Worm (Caenorhabditis elegans) whole organism, young adult: ENCODE measurements around the gene melo-3.

Experiments
- B0019.2 ChIP-seq: fragments of 200-800 bp; sonication (Bioruptor generic); conservative IDR thresholded peaks from 2 replicates; pipeline ENCODE4 v1.3.6; 2022; ENCODE audit warnings: missing genetic modification reagents, missing genetic modification characterization, missing compliant biosample characterization
- D2030.7 ChIP-seq: fragments of 200-800 bp; sonication (Bioruptor generic); IDR thresholded peaks from 2 replicates; pipeline ENCODE4 v1.3.6; 2022; ENCODE audit warnings: missing genetic modification reagents, missing genetic modification characterization, missing compliant biosample characterization
- F52B5.7 ChIP-seq: sonication (generic microtip); optimal IDR thresholded peaks from 2 replicates; lab custom pipeline; 2016; ENCODE audit warnings: mild to moderate bottlenecking, missing genetic modification characterization, missing compliant biosample characterization
- F57C9.4 ChIP-seq: sonication (generic microtip); optimal IDR thresholded peaks from 2 replicates; lab custom pipeline; 2017; ENCODE audit warnings: mild to moderate bottlenecking, missing genetic modification characterization, missing compliant biosample characterization
- K12H6.12 ChIP-seq: fragments of 200-800 bp; sonication (Bioruptor generic); optimal IDR thresholded peaks from 2 replicates; lab custom pipeline; 2018; ENCODE audit warnings: mild to moderate bottlenecking, missing genetic modification characterization, missing compliant biosample characterization
- T26A5.8 ChIP-seq: sonication (generic microtip); optimal IDR thresholded peaks from 2 replicates; lab custom pipeline; 2016; ENCODE audit warnings: missing genetic modification characterization, missing compliant biosample characterization
- Y53F4B.3 ChIP-seq: fragments of 200-800 bp; sonication (Bioruptor generic); IDR thresholded peaks from 2 replicates; pipeline ENCODE4 v1.3.6; 2022; ENCODE audit warnings: missing genetic modification reagents, missing genetic modification characterization, missing compliant biosample characterization
- Y56A3A.18 ChIP-seq: fragments of 200-800 bp; sonication (Bioruptor generic); IDR thresholded peaks from 2 replicates; pipeline ENCODE4 v1.3.6; 2022; ENCODE audit warnings: missing genetic modification reagents, missing genetic modification characterization, missing compliant biosample characterization
- athp-1 ChIP-seq: sonication (generic microtip); optimal IDR thresholded peaks from 2 replicates; lab custom pipeline; 2017; ENCODE audit warnings: mild to moderate bottlenecking, missing genetic modification characterization, missing compliant biosample characterization
- cebp-1 ChIP-seq, 2 experiments: fragments of 200-800 bp in 1 of 2; sonication (Bioruptor generic) in 1 of 2; sonication (generic microtip) in 1 of 2; IDR thresholded peaks in 1 of 2; optimal IDR thresholded peaks in 1 of 2; 2 replicates each; pipeline versions ENCODE4 v1.3.6 to Lab custom; 2017 to 2022; ENCODE audit warnings: missing compliant biosample characterization in 2 of 2, missing genetic modification characterization in 2 of 2, mild to moderate bottlenecking in 1 of 2, missing genetic modification reagents in 1 of 2, moderate library complexity in 1 of 2
- cebp-2 ChIP-seq: fragments of 200-800 bp; sonication (Bioruptor generic); IDR thresholded peaks from 2 replicates; pipeline ENCODE4 v1.3.6; 2022; ENCODE audit warnings: missing genetic modification characterization, missing compliant biosample characterization
- ceh-27 ChIP-seq: fragments of 200-800 bp; sonication (Bioruptor generic); optimal IDR thresholded peaks from 2 replicates; lab custom pipeline; 2018; ENCODE audit warnings: mild to moderate bottlenecking, missing genetic modification characterization, moderate library complexity, missing compliant biosample characterization
- ceh-58 ChIP-seq: fragments of 200-800 bp; sonication (Bioruptor generic); IDR thresholded peaks from 2 replicates; pipeline ENCODE4 v1.3.6; 2022; ENCODE audit warnings: missing genetic modification characterization, missing compliant biosample characterization
- die-1 ChIP-seq: sonication (generic microtip); optimal IDR thresholded peaks from 2 replicates; lab custom pipeline; 2016; ENCODE audit warnings: missing genotype, mild to moderate bottlenecking, missing genetic modification characterization, missing compliant biosample characterization
- dox-1 ChIP-seq: fragments of 200-800 bp; sonication (Bioruptor generic); IDR thresholded peaks from 2 replicates; pipeline ENCODE4 v1.3.6; 2022; ENCODE audit warnings: missing genetic modification reagents, missing genetic modification characterization, missing compliant biosample characterization
- dpff-1 ChIP-seq: sonication (generic microtip); optimal IDR thresholded peaks from 2 replicates; lab custom pipeline; 2017; ENCODE audit warnings: mild to moderate bottlenecking, missing genetic modification characterization, missing compliant biosample characterization
- dpl-1 ChIP-seq: fragments of 150-350 bp; optimal IDR thresholded peaks from 2 replicates; lab custom pipeline; 2014; ENCODE audit warnings: missing biosample characterization, missing genetic modification reagents, missing genetic modification characterization
- efl-1 ChIP-seq: fragments of 150-350 bp; optimal IDR thresholded peaks from 2 replicates; lab custom pipeline; 2014; ENCODE audit warnings: missing biosample characterization, missing genetic modification reagents, missing genetic modification characterization
- hmg-1.2 ChIP-seq: fragments of 200-800 bp; sonication (Bioruptor generic); IDR thresholded peaks from 2 replicates; pipeline ENCODE4 v1.3.6; 2022; ENCODE audit warnings: missing genetic modification reagents, missing genetic modification characterization, missing compliant biosample characterization
- let-607 ChIP-seq, 2 experiments: fragments of 200-800 bp in 1 of 2; sonication (Bioruptor generic) in 1 of 2; sonication (generic microtip) in 1 of 2; optimal IDR thresholded peaks; 2 replicates each; lab custom pipeline; 2016 to 2018; ENCODE audit warnings: mild to moderate bottlenecking in 2 of 2, missing compliant biosample characterization in 2 of 2, missing genetic modification characterization in 2 of 2, moderate library complexity in 2 of 2, missing genotype in 1 of 2
- lin-26 ChIP-seq: fragments of 200-800 bp; sonication (Bioruptor generic); IDR thresholded peaks from 2 replicates; pipeline ENCODE4 v1.3.6; 2022; ENCODE audit warnings: missing genetic modification reagents, missing genetic modification characterization, missing compliant biosample characterization
- lin-40 ChIP-seq: sonication (generic microtip); optimal IDR thresholded peaks from 2 replicates; lab custom pipeline; 2016; ENCODE audit warnings: missing genetic modification characterization, mild to moderate bottlenecking, missing compliant biosample characterization, missing genotype, missing genetic modification reagents
- lin-54 ChIP-seq: fragments of 200-800 bp; sonication (Bioruptor generic); optimal IDR thresholded peaks from 2 replicates; lab custom pipeline; 2018; ENCODE audit warnings: mild to moderate bottlenecking, missing genetic modification characterization, missing compliant biosample characterization
- madf-10 ChIP-seq: sonication (generic microtip); optimal IDR thresholded peaks from 2 replicates; lab custom pipeline; 2016; ENCODE audit warnings: mild to moderate bottlenecking, missing genetic modification characterization, missing compliant biosample characterization
- nfya-2 ChIP-seq: fragments of 200-800 bp; sonication (Bioruptor generic); IDR thresholded peaks from 2 replicates; pipeline ENCODE4 v1.3.6; 2022; ENCODE audit warnings: missing genetic modification reagents, missing genetic modification characterization, missing compliant biosample characterization
- nhr-179 ChIP-seq: sonication (generic microtip); optimal IDR thresholded peaks from 2 replicates; lab custom pipeline; 2016; ENCODE audit warnings: mild to moderate bottlenecking, missing genetic modification characterization, missing compliant biosample characterization
- pbrm-1 ChIP-seq: fragments of 200-800 bp; sonication (Bioruptor generic); IDR thresholded peaks from 2 replicates; pipeline ENCODE4 v1.3.6; 2022; ENCODE audit warnings: missing genetic modification reagents, missing genetic modification characterization, missing compliant biosample characterization
- pha-4 ChIP-seq: fragments of 150-350 bp; sonication (generic microtip); optimal IDR thresholded peaks from 2 replicates; lab custom pipeline; 2014; ENCODE audit warnings: missing biosample characterization, missing genetic modification reagents, missing genetic modification characterization
- rcor-1 ChIP-seq: fragments of 200-800 bp; sonication (Bioruptor generic); IDR thresholded peaks from 2 replicates; pipeline ENCODE4 v1.3.6; 2022; ENCODE audit warnings: missing genetic modification reagents, missing genetic modification characterization, missing compliant biosample characterization
- rec-8 ChIP-seq, 2 experiments: sonication (generic microtip); optimal IDR thresholded peaks; 2 replicates each; lab custom pipeline; 2016; ENCODE audit warnings: mild to moderate bottlenecking in 2 of 2, missing genetic modification characterization in 2 of 2, missing genetic modification reagents in 2 of 2, missing genotype in 2 of 2, missing biosample characterization in 1 of 2, missing compliant biosample characterization in 1 of 2, moderate library complexity in 1 of 2
- rpc-1 ChIP-seq, 2 experiments: fragments of 150-350 bp in 1 of 2; sonication (generic microtip) in 1 of 2; optimal IDR thresholded peaks; 2 replicates each; lab custom pipeline; 2014 to 2018; ENCODE audit warnings: missing biosample characterization in 1 of 2, missing genetic modification characterization in 1 of 2, missing genetic modification reagents in 1 of 2, missing genotype in 1 of 2
- snpc-1.1 ChIP-seq: sonication (generic microtip); optimal IDR thresholded peaks from 2 replicates; lab custom pipeline; 2017; ENCODE audit warnings: missing genetic modification characterization, mild to moderate bottlenecking, missing compliant biosample characterization, antibody characterized with exemption, moderate library complexity, missing genotype, missing genetic modification reagents; ENCODE audit not compliant: insufficient read depth
- snpc-3.4 ChIP-seq: sonication (generic microtip); optimal IDR thresholded peaks from 2 replicates; lab custom pipeline; 2017; ENCODE audit warnings: missing genetic modification characterization, mild to moderate bottlenecking, missing compliant biosample characterization, antibody characterized with exemption, moderate library complexity, missing genotype, missing genetic modification reagents
- snpc-4 ChIP-seq, 5 experiments: fragments of 150-350 bp in 1 of 5; sonication (generic microtip) in 4 of 5; optimal IDR thresholded peaks; 2 replicates each; lab custom pipeline; 2014 to 2018; ENCODE audit warnings: missing genetic modification characterization in 5 of 5, missing biosample characterization in 3 of 5, antibody characterized with exemption in 2 of 5, mild to moderate bottlenecking in 2 of 5, missing compliant biosample characterization in 2 of 5, missing genotype in 2 of 5, moderate library complexity in 2 of 5, missing genetic modification reagents in 1 of 5
- sptf-2 ChIP-seq: fragments of 200-800 bp; sonication (Bioruptor generic); optimal IDR thresholded peaks from 2 replicates; lab custom pipeline; 2018; ENCODE audit warnings: mild to moderate bottlenecking, missing genetic modification characterization, missing compliant biosample characterization
- unc-62 ChIP-seq: fragments of 150-350 bp; optimal IDR thresholded peaks from 2 replicates; lab custom pipeline; 2014; ENCODE audit warnings: missing biosample characterization, missing genetic modification reagents, missing genetic modification characterization
- xnd-1 ChIP-seq: sonication (generic microtip); optimal IDR thresholded peaks from 2 replicates; lab custom pipeline; 2016; ENCODE audit warnings: missing genotype, missing genetic modification reagents, missing genetic modification characterization, missing compliant biosample characterization

The melo-3 gene

DNA sequence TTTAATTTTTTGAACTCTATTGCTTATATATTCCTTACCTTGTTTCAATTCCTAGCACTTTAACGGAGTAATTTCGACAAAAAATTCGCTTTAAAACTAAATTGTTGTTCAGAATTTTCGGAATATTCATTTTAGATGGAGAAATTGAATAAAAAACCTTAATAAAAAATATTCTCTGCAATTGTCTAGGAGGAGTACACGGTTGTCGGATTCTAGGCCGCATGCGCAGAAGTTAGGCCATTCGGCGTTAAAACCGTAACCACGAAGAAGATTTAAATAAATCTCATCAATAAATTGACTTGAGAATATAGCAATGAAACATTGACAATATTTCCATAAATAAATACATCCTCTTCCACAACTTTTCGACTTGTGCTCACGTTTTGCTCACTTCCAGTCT, 45.6 kb upstream of the melo-3 start, which contains the start of the genes C01G10.10 and C01G10.9 (continued):
- TF ChIP-seq dpl-1 (GFP tag; lab: Kevin White, UChicago): no peak
- TF ChIP-seq pbrm-1 (GFP tag; lab: Robert Waterston, UW): no peak
- peak in 1 of 2 experiments; percentile 54 for TF ChIP-seq let-607 (tag; optimal IDR thresholded peaks at IDR 0.05; lab: Kevin White, UChicago)
- TF ChIP-seq xnd-1 (tag; lab: Kevin White, UChicago): no peak
- TF ChIP-seq snpc-1.1 (tag; lab: Kevin White, UChicago): no peak
- TF ChIP-seq snpc-3.4 (tag; lab: Kevin White, UChicago): peak; percentile 18
- peak; percentile 28 to 34 for TF ChIP-seq rec-8 (tag; optimal IDR thresholded peaks at IDR 0.05; lab: Kevin White, UChicago)
- TF ChIP-seq lin-54 (GFP tag; lab: Kevin White, UChicago): peak; percentile 50
- no peak for TF ChIP-seq snpc-4 (GFP tag; optimal IDR thresholded peaks at IDR 0.05; lab: Kevin White, UChicago)
- TF ChIP-seq snpc-4 (tag; optimal IDR thresholded peaks at IDR 0.05; lab: Kevin White, UChicago): peak in 2 of 4 experiments; percentile 32 to 54
- no peak for TF ChIP-seq nhr-179 (tag; lab: Kevin White, UChicago)
- TF ChIP-seq, all 124 proteins: peak for 22

DNA sequence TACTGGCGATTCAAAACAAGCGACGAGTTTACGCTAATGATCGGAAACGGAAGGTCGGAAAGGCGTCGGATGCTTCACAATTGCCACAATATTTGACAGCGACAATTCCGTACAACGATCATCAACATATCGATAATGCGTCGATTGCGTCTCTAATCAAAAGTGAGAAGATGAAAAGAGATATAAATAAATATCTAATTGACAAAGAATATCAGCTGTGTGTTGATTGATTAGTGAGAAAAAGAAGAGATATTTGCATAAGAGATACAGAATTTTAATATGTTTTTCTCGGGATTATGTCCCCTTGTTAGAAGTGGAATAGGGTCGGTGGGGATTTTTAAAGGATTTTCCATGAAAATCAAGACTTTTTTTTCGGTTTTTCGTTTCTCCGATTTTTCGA, 41.9 kb upstream of the melo-3 start:
- TF ChIP-seq hmg-1.2 (GFP tag; lab: Robert Waterston, UW) (no peak), pha-4 (tag; lab: Kevin White, UChicago) (no peak), athp-1 (tag; lab: Kevin White, UChicago) (no peak), nfya-2 (GFP tag; lab: Robert Waterston, UW) (no peak), madf-10 (tag; lab: Kevin White, UChicago) (no peak), ceh-58 (GFP tag; lab: Robert Waterston, UW) (no peak), lin-26 (GFP tag; lab: Robert Waterston, UW) (no peak), T26A5.8 (tag; lab: Kevin White, UChicago) (no peak), unc-62 (GFP tag; lab: Kevin White, UChicago) (no peak), die-1 (tag; lab: Kevin White, UChicago) (no peak), efl-1 (GFP tag; lab: Kevin White, UChicago) (no peak)
- TF ChIP-seq, all 124 proteins: peak for 0

DNA sequence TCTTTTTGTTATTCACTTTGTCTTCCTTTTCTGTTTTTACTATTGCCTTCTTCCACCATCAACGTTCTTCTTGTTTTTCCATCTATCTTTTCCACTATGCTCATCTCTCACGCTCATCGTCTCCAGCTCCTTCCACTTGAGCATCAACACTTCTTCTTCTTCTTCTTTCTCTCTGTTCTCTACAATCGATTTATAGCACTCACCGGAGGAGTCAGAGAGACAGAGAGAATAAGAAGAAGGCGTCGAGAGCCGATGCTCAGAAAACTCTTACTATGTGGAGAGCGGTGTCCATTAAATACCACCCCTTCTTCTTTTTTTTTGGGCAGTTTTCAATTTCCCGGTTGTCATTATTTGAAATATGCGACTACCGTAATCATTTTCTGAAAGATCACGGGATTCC, 38.2 kb upstream of the melo-3 start:
- TF ChIP-seq lin-40 (tag; lab: Kevin White, UChicago) (no peak), ceh-27 (GFP tag; lab: Kevin White, UChicago) (peak; percentile 55), sptf-2 (GFP tag; lab: Kevin White, UChicago) (no peak), snpc-1.1 (tag; lab: Kevin White, UChicago) (no peak), K12H6.12 (tag; lab: Kevin White, UChicago) (peak; percentile 7), lin-26 (GFP tag; lab: Robert Waterston, UW) (no peak), hmg-1.2 (GFP tag; lab: Robert Waterston, UW) (peak; percentile 27; the same call in 1 of the 2 replicates)

DNA sequence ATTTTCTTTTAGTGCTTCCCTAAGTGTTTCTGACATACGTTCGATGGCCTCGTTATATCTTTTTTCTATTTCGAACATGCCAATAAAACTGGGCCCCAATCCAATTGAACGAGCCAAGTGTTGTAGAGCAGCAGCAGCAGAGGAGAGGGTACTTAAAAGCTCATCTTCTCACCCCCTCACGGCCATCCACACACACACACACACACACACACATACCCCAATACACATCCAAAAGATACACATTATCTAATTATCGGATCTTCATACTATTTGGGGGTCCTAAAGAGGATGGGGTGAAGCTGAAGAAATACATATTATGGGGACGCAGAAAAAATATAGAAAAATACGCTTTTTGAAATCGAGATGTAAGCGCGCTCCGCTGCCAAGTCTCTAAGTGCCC, 36.1 kb upstream of the melo-3 start:
- TF ChIP-seq Y56A3A.18: no peak
- TF ChIP-seq ceh-27 (GFP tag; lab: Kevin White, UChicago): peak; percentile 69

DNA sequence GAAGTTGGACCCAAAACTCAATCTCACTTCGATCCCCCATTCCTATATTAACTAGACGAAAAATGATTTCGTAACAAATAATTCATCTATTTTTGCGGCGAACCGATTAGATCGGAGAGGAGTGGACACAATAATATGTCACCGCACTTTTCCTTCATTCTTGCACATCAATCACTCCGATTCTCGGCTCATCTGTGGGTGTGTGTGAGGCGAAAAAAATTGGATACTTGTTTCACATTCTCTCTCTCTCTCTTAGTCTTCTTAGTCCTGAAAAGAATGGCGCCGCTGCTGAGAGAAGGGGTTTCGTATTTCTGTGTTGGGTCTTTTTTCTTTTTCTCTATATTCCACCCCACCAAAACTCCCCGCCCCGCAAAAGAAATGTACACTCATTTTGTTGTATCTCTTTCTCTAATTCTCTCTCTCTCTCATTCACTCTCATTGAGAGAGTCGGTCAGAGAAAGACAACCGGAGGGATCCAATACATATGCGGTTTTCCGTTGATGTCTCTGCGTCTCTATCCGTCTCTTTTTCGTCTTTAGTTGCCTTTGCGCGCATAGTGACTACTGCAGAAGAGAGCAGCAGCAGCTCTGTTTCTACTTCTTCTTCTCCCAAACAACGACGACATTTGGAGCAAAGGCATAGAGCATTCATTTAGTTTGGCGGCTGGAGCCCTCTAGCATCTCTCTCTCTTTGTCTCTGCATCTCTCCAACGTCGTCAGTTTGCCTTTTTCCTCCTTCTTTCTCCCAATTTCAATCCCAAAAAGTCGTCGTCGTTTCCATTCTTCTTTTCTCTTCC, 34.5 kb upstream of the melo-3 start, which contains the start of gene unc-76:
Gene unc-76 (plus strand): TSS at position 746 of the 796 bp plus-strand sequence.
- TF ChIP-seq pha-4 (tag; lab: Kevin White, UChicago) (no peak), Y53F4B.3 (GFP tag; lab: Robert Waterston, UW) (no peak), rcor-1 (GFP tag; lab: Robert Waterston, UW) (no peak), cebp-1 (GFP tag; IDR thresholded peaks at IDR 0.05; lab: Robert Waterston, UW) (no peak), cebp-1 (tag; optimal IDR thresholded peaks at IDR 0.05; lab: Kevin White, UChicago) (peak; percentile 67), F52B5.7 (no peak), dpff-1 (tag; lab: Kevin White, UChicago) (no peak), sptf-2 (GFP tag; lab: Kevin White, UChicago) (no peak), D2030.7 (GFP tag; lab: Robert Waterston, UW) (no peak), dox-1 (no peak), B0019.2 (GFP tag; lab: Robert Waterston, UW) (no peak), rpc-1 (optimal IDR thresholded peaks at IDR 0.05; lab: Kevin White, UChicago) (no peak), rpc-1 (tag; optimal IDR thresholded peaks at IDR 0.05; lab: Kevin White, UChicago) (no peak), F57C9.4 (tag; lab: Kevin White, UChicago) (no peak), let-607 (tag; optimal IDR thresholded peaks at IDR 0.05; lab: Kevin White, UChicago) (no peak), cebp-2 (GFP tag; lab: Robert Waterston, UW) (no peak), nfya-2 (GFP tag; lab: Robert Waterston, UW) (no peak)
